Fruit fly (Drosophila melanogaster): ENCODE measurements around the gene CG46412.

DNA sequence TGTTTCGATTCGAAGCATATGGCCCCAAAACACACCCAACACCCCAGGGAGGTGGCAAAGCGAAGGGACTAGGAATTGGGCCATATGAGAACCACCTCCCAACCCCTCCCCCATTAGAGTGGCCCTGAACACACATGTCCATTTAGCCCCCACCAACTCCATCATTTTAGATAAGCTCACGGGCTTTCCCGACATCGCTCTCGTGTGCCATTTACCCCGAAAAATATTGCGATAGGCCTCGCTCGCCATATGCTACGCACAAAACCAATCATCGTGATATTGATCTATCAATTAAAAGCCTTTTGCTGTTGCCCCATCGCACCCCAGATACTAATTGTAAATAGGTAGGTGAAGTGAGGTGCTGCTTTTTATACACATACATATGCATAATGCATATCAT, 33.5 kb downstream of the CG46412 start:
- no peak for TF ChIP-seq Hr96 (GFP tag; optimal IDR thresholded peaks at IDR 0.05)
- no peak for TF ChIP-seq CG12768 (GFP tag; optimal IDR thresholded peaks at IDR 0.05)
- TF ChIP-seq CG33017 (tag; optimal IDR thresholded peaks at IDR 0.05) = no peak
- TF ChIP-seq pad (GFP tag; optimal IDR thresholded peaks at IDR 0.05) = no peak
- no peak for TF ChIP-seq kay (GFP tag; ENCODE audit: borderline replicate concordance)
- TF ChIP-seq cnc (optimal IDR thresholded peaks at IDR 0.05) = no peak
- no peak for TF ChIP-seq Crg-1 (GFP tag; optimal IDR thresholded peaks at IDR 0.05)
